Worm (Caenorhabditis elegans) whole organism, L4/young adult: ENCODE measurements around the gene sto-2.

Experiments
- W03F9.2 ChIP-seq: fragments of 150-350 bp; optimal IDR thresholded peaks from 2 replicates; lab custom pipeline; 2014; ENCODE audit warnings: missing biosample characterization, missing genetic modification characterization
- dao-5 ChIP-seq: sonication (generic microtip); optimal IDR thresholded peaks from 2 replicates; lab custom pipeline; 2016; ENCODE audit warnings: missing genotype, missing genetic modification characterization, moderate library complexity, missing compliant biosample characterization
- him-1 ChIP-seq: sonication (generic microtip); optimal IDR thresholded peaks from 2 replicates; lab custom pipeline; 2016; ENCODE audit warnings: missing genotype, missing genetic modification reagents, missing genetic modification characterization, missing compliant biosample characterization

Gene sto-2

ce11 chrX:5342007-5342406 lies 18.8 kb upstream of the sto-2 start, which contains the start of gene C26B9.7:
Gene C26B9.7 (plus strand): TSS chrX:5342307.
- no peak for TF ChIP-seq dao-5 (tag; lab: Kevin White, UChicago)
- no peak for TF ChIP-seq him-1 (tag; lab: Kevin White, UChicago)
- TF ChIP-seq W03F9.2: no peak

- TF ChIP-seq W03F9.2: no peak
- TF ChIP-seq dao-5 (tag; lab: Kevin White, UChicago): no peak
- TF ChIP-seq him-1 (tag; lab: Kevin White, UChicago): no peak
These were observed 16.7 kb upstream of the sto-2 start, which contains the start of gene C26B9.2 for ce11 chrX:5339889-5340288. Gene C26B9.2 (plus strand): TSS chrX:5340189.

ce11 chrX:5339357-5339756 lies 16.2 kb upstream of the sto-2 start:
- TF ChIP-seq him-1 (tag; lab: Kevin White, UChicago) (no peak), W03F9.2 (no peak), dao-5 (tag; lab: Kevin White, UChicago) (no peak)

ce11 chrX:5337959-5338358 lies 14.8 kb upstream of the sto-2 start, which contains the start of gene C26B9.3:
Gene C26B9.3 (plus strand): TSS chrX:5338301.
- TF ChIP-seq dao-5 (tag; lab: Kevin White, UChicago): no peak
- TF ChIP-seq W03F9.2: no peak
- no peak for TF ChIP-seq him-1 (tag; lab: Kevin White, UChicago)

ce11 chrX:5336498-5336897 lies 13.3 kb upstream of the sto-2 start:
- TF ChIP-seq dao-5 (tag; lab: Kevin White, UChicago): no peak
- no peak for TF ChIP-seq him-1 (tag; lab: Kevin White, UChicago)
- TF ChIP-seq W03F9.2: peak; percentile 49

- TF ChIP-seq dao-5 (tag; lab: Kevin White, UChicago) (no peak), W03F9.2 (no peak), him-1 (tag; lab: Kevin White, UChicago) (no peak)
These were observed 12.2 kb upstream of the sto-2 start, which contains the start of gene C26B9.6 for ce11 chrX:5335368-5335767. Gene C26B9.6 (minus strand): TSS chrX:5335468.

- no peak for TF ChIP-seq W03F9.2
- TF ChIP-seq dao-5 (tag; lab: Kevin White, UChicago): no peak
- TF ChIP-seq him-1 (tag; lab: Kevin White, UChicago): no peak
These were observed 7.6 kb upstream of the sto-2 start for ce11 chrX:5330765-5331164.

- TF ChIP-seq dao-5 (tag; lab: Kevin White, UChicago): no peak
- TF ChIP-seq him-1 (tag; lab: Kevin White, UChicago): no peak
- no peak for TF ChIP-seq W03F9.2
These were observed 6.0 kb upstream of the sto-2 start, which contains the start of gene C26B9.5 for ce11 chrX:5329236-5329635. Gene C26B9.5 (plus strand): TSS chrX:5329479.

ce11 chrX:5321563-5321962 lies 1.6 kb downstream of the sto-2 start:
- TF ChIP-seq W03F9.2: no peak
- TF ChIP-seq him-1 (tag; lab: Kevin White, UChicago): no peak
- no peak for TF ChIP-seq dao-5 (tag; lab: Kevin White, UChicago)

- TF ChIP-seq W03F9.2 (no peak), dao-5 (tag; lab: Kevin White, UChicago) (peak; percentile 67)
These were observed 3.9 kb downstream of the sto-2 start for ce11 chrX:5319214-5319838.

- TF ChIP-seq dao-5 (tag; lab: Kevin White, UChicago) (no peak), W03F9.2 (no peak), him-1 (tag; lab: Kevin White, UChicago) (no peak)
These were observed 12.0 kb downstream of the sto-2 start for ce11 chrX:5311174-5311573.

ce11 chrX:5309622-5310021 lies 13.6 kb downstream of the sto-2 start:
- TF ChIP-seq him-1 (tag; lab: Kevin White, UChicago): no peak
- no peak for TF ChIP-seq dao-5 (tag; lab: Kevin White, UChicago)
- TF ChIP-seq W03F9.2: no peak

- TF ChIP-seq dao-5 (tag; lab: Kevin White, UChicago) (no peak), W03F9.2 (no peak), him-1 (tag; lab: Kevin White, UChicago) (no peak)
These were observed 19.7 kb downstream of the sto-2 start, which contains the start of gene ags-3 for ce11 chrX:5303500-5303899. Gene ags-3 (minus strand): TSS chrX:5303600.

ce11 chrX:5297942-5298611 lies 25.1 kb downstream of the sto-2 start, which contains the start of gene ift-81:
Gene ift-81 (plus strand): TSS chrX:5298561.
- peak; percentile 26 for TF ChIP-seq him-1 (tag; lab: Kevin White, UChicago)
- no peak for TF ChIP-seq W03F9.2
